Fruit fly (Drosophila melanogaster) whole organism, prepupa: ENCODE data around the gene eIF4E4.

Experiments
- CG16779 ChIP-seq: fragments of 200-800 bp; sonication (Bioruptor generic); optimal IDR thresholded peaks from 3 replicates; lab custom pipeline; 2017; ENCODE audit warnings: missing biosample characterization, mild to moderate bottlenecking, missing genetic modification characterization
- CG34406 ChIP-seq: fragments of 200-800 bp; sonication (Bioruptor generic); optimal IDR thresholded peaks from 3 replicates; lab custom pipeline; 2016; ENCODE audit warnings: missing biosample characterization, missing genetic modification characterization
- CG4318 ChIP-seq: fragments of 200-800 bp; sonication (Bioruptor generic); optimal IDR thresholded peaks from 3 replicates; lab custom pipeline; 2017; ENCODE audit warnings: missing biosample characterization, mild to moderate bottlenecking, missing genetic modification characterization
- Gug ChIP-seq: fragments of 200-800 bp; sonication (Bioruptor generic); IDR thresholded peaks from 2 replicates; pipeline ENCODE4 v1.3.6; 2022; ENCODE audit warnings: missing biosample characterization, missing genetic modification characterization
- Hr4 ChIP-seq: fragments of 200-800 bp; sonication (Bioruptor generic); optimal IDR thresholded peaks from 3 replicates; lab custom pipeline; 2016; ENCODE audit warnings: missing biosample characterization, missing genetic modification characterization
- Met ChIP-seq: fragments of 200-800 bp; sonication (Bioruptor generic); optimal IDR thresholded peaks from 3 replicates; lab custom pipeline; 2016; ENCODE audit warnings: missing biosample characterization, missing genetic modification characterization
- Sox14 ChIP-seq: fragments of 200-800 bp; sonication (Bioruptor generic); optimal IDR thresholded peaks from 3 replicates; lab custom pipeline; 2016; ENCODE audit warnings: missing biosample characterization, missing genetic modification characterization
- fd85E ChIP-seq: fragments of 200-800 bp; sonication (Bioruptor generic); optimal IDR thresholded peaks from 3 replicates; lab custom pipeline; 2016; ENCODE audit warnings: missing biosample characterization, missing genetic modification characterization
- net ChIP-seq: fragments of 200-800 bp; sonication (Bioruptor generic); optimal IDR thresholded peaks from 3 replicates; lab custom pipeline; 2016; ENCODE audit warnings: missing biosample characterization, missing genetic modification characterization
- pdm3 ChIP-seq: fragments of 200-800 bp; sonication (Bioruptor generic); optimal IDR thresholded peaks from 3 replicates; lab custom pipeline; 2016; ENCODE audit warnings: missing biosample characterization, missing genetic modification characterization
- salr ChIP-seq, 2 experiments: fragments of 200-800 bp; sonication (Bioruptor generic); optimal IDR thresholded peaks; 3 replicates each; lab custom pipeline; 2016 to 2018; ENCODE audit warnings: missing biosample characterization in 2 of 2, missing genetic modification characterization in 2 of 2, mild to moderate bottlenecking in 1 of 2
- ss ChIP-seq, 2 experiments: fragments of 200-800 bp; sonication (Bioruptor generic); optimal IDR thresholded peaks; 2 replicates in 1 of 2; 3 replicates in 1 of 2; lab custom pipeline; 2017 to 2018; ENCODE audit warnings: mild to moderate bottlenecking in 2 of 2, missing biosample characterization in 2 of 2, missing genetic modification characterization in 2 of 2, moderate library complexity in 1 of 2

eIF4E4 gene

DNA sequence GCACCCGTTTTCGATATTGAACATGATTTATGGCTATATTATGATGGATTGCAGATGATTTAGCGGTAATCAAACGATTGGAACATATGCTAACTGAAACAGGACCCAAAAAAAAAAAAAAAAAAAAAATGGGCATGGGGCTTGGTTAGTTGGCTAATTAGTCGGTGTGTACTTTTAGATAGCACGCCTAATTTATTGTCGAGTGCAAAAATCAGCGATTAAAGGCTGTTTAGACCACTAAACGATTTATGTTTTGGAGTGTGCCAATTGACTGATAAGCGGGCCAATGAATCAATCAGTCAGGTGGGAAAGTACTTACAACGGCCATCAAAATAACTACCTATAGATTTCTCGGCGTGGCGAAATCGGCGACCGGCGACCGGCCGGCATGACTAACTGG, 50.3 kb downstream of the eIF4E4 start:
- TF ChIP-seq CG16779 (tag; lab: Kevin White, UChicago) (no peak), net (no peak), ss (GFP tag; optimal IDR thresholded peaks at IDR 0.05; lab: Kevin White, UChicago) (no peak), pdm3 (no peak), CG4318 (GFP tag; lab: Kevin White, UChicago) (no peak), Hr4 (GFP tag; lab: Kevin White, UChicago) (no peak), Sox14 (GFP tag; lab: Kevin White, UChicago) (no peak), CG34406 (GFP tag; lab: Kevin White, UChicago) (no peak), fd85E (GFP tag; lab: Kevin White, UChicago) (no peak), Gug (GFP tag; lab: Robert Waterston, UW) (no peak), salr (GFP tag; optimal IDR thresholded peaks at IDR 0.05; lab: Kevin White, UChicago) (no peak), Met (GFP tag; lab: Kevin White, UChicago) (no peak)
- TF ChIP-seq, all 60 proteins: peak for 0
